Fruit fly (Drosophila melanogaster): Measurements from ENCODE around the gene lectin-29Ca.

- TF ChIP-seq CTCF (optimal IDR thresholded peaks at IDR 0.05) (no peak), CG8478 (optimal IDR thresholded peaks at IDR 0.05) (no peak)
These were observed 48.1 kb upstream of the lectin-29Ca start, which contains the start of gene CG31897 for dm6 chr2L:8442147-8442546.

Data from S2 (cell line).